Fruit fly (Drosophila melanogaster) whole organism, embryonic: Measurements from ENCODE around the gene CG6511.

Experiments used
- Aef1 ChIP-seq: fragments of 200-800 bp; sonication (Bioruptor generic); IDR thresholded peaks from 3 replicates; pipeline ENCODE4 v1.3.6; 2022; ENCODE audit warnings: missing biosample characterization, missing genetic modification characterization
- Bteb2 ChIP-seq: fragments of 200-800 bp; sonication (Bioruptor generic); optimal IDR thresholded peaks from 2 replicates; lab custom pipeline; 2016; ENCODE audit warnings: missing biosample characterization, missing genetic modification characterization
- CG11723 ChIP-seq: fragments of 200-800 bp; sonication (Bioruptor generic); optimal IDR thresholded peaks from 2 replicates; lab custom pipeline; 2017; ENCODE audit warnings: missing biosample characterization, mild to moderate bottlenecking, missing genetic modification characterization
- CG13287 ChIP-seq: fragments of 200-800 bp; sonication (Bioruptor generic); IDR thresholded peaks from 2 replicates; pipeline ENCODE4 v1.3.6; 2022; ENCODE audit warnings: missing biosample characterization, missing genetic modification characterization; ENCODE audit not compliant: partially characterized antibody
- CG17385 ChIP-seq: fragments of 200-800 bp; sonication (Bioruptor generic); optimal IDR thresholded peaks from 3 replicates; lab custom pipeline; 2018; ENCODE audit warnings: missing biosample characterization, mild to moderate bottlenecking, missing genetic modification characterization
- CG18476 ChIP-seq: fragments of 200-800 bp; sonication (Bioruptor generic); optimal IDR thresholded peaks from 2 replicates; lab custom pipeline; 2016; ENCODE audit warnings: missing biosample characterization, mild to moderate bottlenecking, missing genetic modification characterization
- CG2202 ChIP-seq: fragments of 200-800 bp; sonication (Bioruptor generic); optimal IDR thresholded peaks from 2 replicates; lab custom pipeline; 2018; ENCODE audit warnings: missing biosample characterization, mild to moderate bottlenecking, missing genetic modification characterization
- CG31441 ChIP-seq: fragments of 200-800 bp; sonication (Bioruptor generic); IDR thresholded peaks from 2 replicates; pipeline ENCODE4 v1.3.6; 2022; ENCODE audit warnings: missing biosample characterization, missing genetic modification characterization
- CG3281 ChIP-seq: fragments of 200-800 bp; sonication (Bioruptor generic); optimal IDR thresholded peaks from 3 replicates; lab custom pipeline; 2017; ENCODE audit warnings: missing biosample characterization, mild to moderate bottlenecking, missing genetic modification characterization
- CG33213 ChIP-seq: fragments of 200-800 bp; sonication (Bioruptor generic); optimal IDR thresholded peaks from 3 replicates; lab custom pipeline; 2016; ENCODE audit warnings: missing biosample characterization, missing genetic modification characterization
- CG34422 ChIP-seq: fragments of 200-800 bp; sonication (Bioruptor generic); IDR thresholded peaks from 3 replicates; pipeline ENCODE4 v1.3.6; 2022; ENCODE audit warnings: missing biosample characterization, missing genetic modification characterization
- CG42726 ChIP-seq: fragments of 200-800 bp; sonication (Bioruptor generic); IDR thresholded peaks from 2 replicates; pipeline ENCODE4 v1.3.6; 2022; ENCODE audit warnings: missing biosample characterization, missing genetic modification characterization; ENCODE audit not compliant: partially characterized antibody
- CG4707 ChIP-seq: fragments of 200-800 bp; sonication (Bioruptor generic); optimal IDR thresholded peaks from 2 replicates; lab custom pipeline; 2018; ENCODE audit warnings: missing biosample characterization, mild to moderate bottlenecking, missing genetic modification characterization, moderate library complexity
- CG8388 ChIP-seq: fragments of 200-800 bp; sonication (Bioruptor generic); optimal IDR thresholded peaks from 2 replicates; lab custom pipeline; 2019; ENCODE audit warnings: missing biosample characterization, mild to moderate bottlenecking, missing genetic modification characterization, moderate library complexity
- CG8924 ChIP-seq: fragments of 200-800 bp; optimal IDR thresholded peaks from 3 replicates; lab custom pipeline; 2019; ENCODE audit warnings: missing biosample characterization, mild to moderate bottlenecking, missing genetic modification characterization, moderate library complexity
- CTCF ChIP-seq: fragments of 200-800 bp; sonication (Bioruptor generic); optimal IDR thresholded peaks from 2 replicates; lab custom pipeline; 2017; ENCODE audit warnings: missing biosample characterization, mild to moderate bottlenecking, missing genetic modification characterization, moderate library complexity
- CrebB ChIP-seq: fragments of 200-800 bp; sonication (Bioruptor generic); optimal IDR thresholded peaks from 3 replicates; lab custom pipeline; 2018; ENCODE audit warnings: missing biosample characterization, mild to moderate bottlenecking, missing genetic modification characterization
- D19A ChIP-seq: fragments of 200-800 bp; optimal IDR thresholded peaks from 3 replicates; lab custom pipeline; 2019; ENCODE audit warnings: missing biosample characterization, mild to moderate bottlenecking, missing genetic modification characterization, moderate library complexity
- Deaf1 ChIP-seq: fragments of 200-800 bp; optimal IDR thresholded peaks from 3 replicates; lab custom pipeline; 2019; ENCODE audit warnings: missing biosample characterization, mild to moderate bottlenecking, missing genetic modification characterization, moderate library complexity
- Eip74EF ChIP-seq, 2 experiments: fragments of 200-800 bp in 1 of 2; fragments of >200 bp in 1 of 2; sonication (Bioruptor generic) in 1 of 2; optimal IDR thresholded peaks; 2 replicates each; lab custom pipeline; 2017 to 2019; ENCODE audit warnings: missing biosample characterization in 2 of 2, missing genetic modification characterization in 2 of 2, mild to moderate bottlenecking in 1 of 2, moderate library complexity in 1 of 2
- HLHmδ ChIP-seq: fragments of 200-800 bp; sonication (Bioruptor generic); optimal IDR thresholded peaks from 2 replicates; lab custom pipeline; 2018; ENCODE audit warnings: missing biosample characterization, mild to moderate bottlenecking, missing genetic modification characterization, moderate library complexity
- Hr39 ChIP-seq: fragments of >200 bp; optimal IDR thresholded peaks from 2 replicates; lab custom pipeline; 2017
- Kr ChIP-seq: fragments of 200-800 bp; sonication (Bioruptor generic); optimal IDR thresholded peaks from 2 replicates; lab custom pipeline; 2017; ENCODE audit warnings: missing biosample characterization, mild to moderate bottlenecking, missing genetic modification characterization
- MTF-1 ChIP-seq: fragments of 200-800 bp; sonication (Bioruptor generic); optimal IDR thresholded peaks from 2 replicates; lab custom pipeline; 2018; ENCODE audit warnings: missing biosample characterization, mild to moderate bottlenecking, missing genetic modification characterization, borderline replicate concordance
- PHDP ChIP-seq: fragments of 200-800 bp; sonication (Bioruptor generic); optimal IDR thresholded peaks from 3 replicates; lab custom pipeline; 2018; ENCODE audit warnings: missing biosample characterization, mild to moderate bottlenecking, missing genetic modification characterization, moderate library complexity
- Scr ChIP-seq: fragments of 200-800 bp; sonication (Bioruptor generic); IDR thresholded peaks from 2 replicates; pipeline ENCODE4 v1.3.6; 2022; ENCODE audit warnings: missing biosample characterization, missing genetic modification characterization; ENCODE audit not compliant: partially characterized antibody
- Tbp ChIP-seq: fragments of >200 bp; optimal IDR thresholded peaks from 2 replicates; lab custom pipeline; 2018; ENCODE audit warnings: missing biosample characterization, missing genetic modification characterization
- Trl ChIP-seq, 3 experiments: fragments of >200 bp in 2 of 3; fragments of 200-800 bp in 1 of 3; sonication (Bioruptor generic) in 1 of 3; optimal IDR thresholded peaks; 2 replicates in 1 of 3; 3 replicates in 2 of 3; lab custom pipeline; 2016 to 2017; ENCODE audit warnings: missing biosample characterization in 1 of 3, missing genetic modification characterization in 1 of 3
- Xrp1 ChIP-seq: fragments of 200-800 bp; sonication (Bioruptor generic); IDR thresholded peaks from 2 replicates; pipeline ENCODE4 v1.3.6; 2022; ENCODE audit warnings: missing biosample characterization, missing genetic modification characterization
- ato ChIP-seq: fragments of 200-800 bp; sonication (Bioruptor generic); IDR thresholded peaks from 2 replicates; pipeline ENCODE4 v1.3.6; 2022; ENCODE audit warnings: missing biosample characterization, missing genetic modification characterization; ENCODE audit not compliant: partially characterized antibody
- bbx ChIP-seq: fragments of 200-800 bp; sonication (Bioruptor generic); IDR thresholded peaks from 2 replicates; pipeline ENCODE4 v1.3.6; 2022; ENCODE audit warnings: missing biosample characterization, missing genetic modification characterization; ENCODE audit not compliant: partially characterized antibody
- cg ChIP-seq: fragments of 200-800 bp; sonication (Bioruptor generic); optimal IDR thresholded peaks from 3 replicates; lab custom pipeline; 2019; ENCODE audit warnings: missing biosample characterization, mild to moderate bottlenecking, missing genetic modification characterization, moderate library complexity
- crol ChIP-seq: fragments of 200-800 bp; sonication (Bioruptor generic); IDR thresholded peaks from 2 replicates; pipeline ENCODE4 v1.3.6; 2022; ENCODE audit warnings: missing biosample characterization, missing genetic modification characterization
- eyg ChIP-seq: fragments of 200-800 bp; sonication (Bioruptor generic); optimal IDR thresholded peaks from 3 replicates; lab custom pipeline; 2016; ENCODE audit warnings: missing biosample characterization, missing genetic modification characterization
- fd102C ChIP-seq: fragments of 200-800 bp; sonication (Bioruptor generic); optimal IDR thresholded peaks from 2 replicates; lab custom pipeline; 2018; ENCODE audit warnings: missing biosample characterization, mild to moderate bottlenecking, missing genetic modification characterization, moderate library complexity
- gsb-n ChIP-seq: fragments of 200-800 bp; sonication (Bioruptor generic); optimal IDR thresholded peaks from 3 replicates; lab custom pipeline; 2018; ENCODE audit warnings: missing biosample characterization, mild to moderate bottlenecking, missing genetic modification characterization
- inv ChIP-seq: fragments of 200-800 bp; sonication (Bioruptor generic); IDR thresholded peaks from 2 replicates; pipeline ENCODE4 v1.3.6; 2022; ENCODE audit warnings: missing biosample characterization, missing genetic modification characterization; ENCODE audit not compliant: partially characterized antibody
- kni ChIP-seq: fragments of 200-800 bp; sonication (Bioruptor generic); optimal IDR thresholded peaks from 3 replicates; lab custom pipeline; 2017; ENCODE audit warnings: mild to moderate bottlenecking, missing biosample characterization, missing genetic modification reagents, missing genetic modification characterization
- lab ChIP-seq: fragments of 200-800 bp; sonication (Bioruptor generic); optimal IDR thresholded peaks from 3 replicates; lab custom pipeline; 2017; ENCODE audit warnings: missing biosample characterization, missing genetic modification characterization, mild to moderate bottlenecking, moderate library complexity, missing genetic modification reagents
- psq ChIP-seq: fragments of 200-800 bp; sonication (Bioruptor generic); optimal IDR thresholded peaks from 2 replicates; lab custom pipeline; 2017; ENCODE audit warnings: missing biosample characterization, missing genetic modification characterization
- rib ChIP-seq: fragments of 200-800 bp; sonication (Bioruptor generic); IDR thresholded peaks from 2 replicates; pipeline ENCODE4 v1.3.6; 2022; ENCODE audit warnings: missing biosample characterization, missing genetic modification characterization
- sob ChIP-seq: fragments of 200-800 bp; sonication (Bioruptor generic); IDR thresholded peaks from 2 replicates; pipeline ENCODE4 v1.3.6; 2022; ENCODE audit warnings: missing biosample characterization, missing genetic modification characterization
- sqz ChIP-seq: fragments of 200-800 bp; sonication (Bioruptor generic); optimal IDR thresholded peaks from 3 replicates; lab custom pipeline; 2018; ENCODE audit warnings: missing biosample characterization, mild to moderate bottlenecking, missing genetic modification characterization
- sr ChIP-seq: fragments of 200-800 bp; sonication (Bioruptor generic); IDR thresholded peaks from 3 replicates; pipeline ENCODE4 v1.3.6; 2022; ENCODE audit warnings: missing biosample characterization, missing genetic modification characterization
- ssp ChIP-seq: fragments of 200-800 bp; sonication (Bioruptor generic); IDR thresholded peaks from 2 replicates; pipeline ENCODE4 v1.3.6; 2022; ENCODE audit warnings: missing biosample characterization, missing genetic modification characterization
- sug ChIP-seq: fragments of 200-800 bp; optimal IDR thresholded peaks from 2 replicates; lab custom pipeline; 2019; ENCODE audit warnings: missing biosample characterization, mild to moderate bottlenecking, missing genetic modification characterization, moderate library complexity
- tin ChIP-seq: fragments of 200-800 bp; sonication (Bioruptor generic); optimal IDR thresholded peaks from 3 replicates; lab custom pipeline; 2016; ENCODE audit warnings: missing biosample characterization, missing genetic modification characterization
- zen2 ChIP-seq: fragments of 200-800 bp; sonication (Bioruptor generic); IDR thresholded peaks from 3 replicates; pipeline ENCODE4 v1.3.6; 2022; ENCODE audit warnings: missing biosample characterization, missing genetic modification characterization; ENCODE audit not compliant: partially characterized antibody

CG6511 gene

dm6 chr3L:8675545-8676084 lies 45.5 kb upstream of the CG6511 start, which contains the start of gene hry (continued):
- TF ChIP-seq MTF-1 (GFP tag; lab: Kevin White, UChicago) (peak; percentile 33), sr (GFP tag; lab: Robert Waterston, UW) (peak; percentile 35; the same call in 1 of the 3 replicates), CG34422 (GFP tag; lab: Robert Waterston, UW) (peak; percentile 55; the same call in 2 of the 3 replicates), Trl (optimal IDR thresholded peaks at IDR 0.05; lab: Kevin White, UChicago) (peak in 1 of 2 experiments; percentile 40), Trl (GFP tag; optimal IDR thresholded peaks at IDR 0.05; lab: Kevin White, UChicago) (no peak), Deaf1 (tag; lab: Kevin White, UChicago) (peak; percentile 100), CG31441 (GFP tag; lab: Robert Waterston, UW) (no peak; the same call in 1 of the 2 replicates), CG2202 (tag; lab: Kevin White, UChicago) (peak; percentile 56), CG8388 (GFP tag; lab: Kevin White, UChicago) (no peak), CrebB (tag; lab: Kevin White, UChicago) (peak; percentile 19), Hr39 (lab: Kevin White, UChicago) (no peak), CG4707 (GFP tag; lab: Kevin White, UChicago) (peak; percentile 10), ssp (GFP tag; lab: Robert Waterston, UW) (no peak), Bteb2 (GFP tag; lab: Kevin White, UChicago) (no peak), CG3281 (GFP tag; lab: Kevin White, UChicago) (peak; percentile 54), crol (peak; percentile 67), eyg (GFP tag; lab: Kevin White, UChicago) (no peak), Tbp (GFP tag; lab: Kevin White, UChicago) (no peak), zen2 (GFP tag; lab: Robert Waterston, UW) (0 out of 3 replicates have a peak, but pooled peaks have one; percentile 21), fd102C (GFP tag; lab: Kevin White, UChicago) (peak; percentile 66), PHDP (tag; lab: Kevin White, UChicago) (peak; percentile 23), D19A (tag; lab: Kevin White, UChicago) (peak; percentile 57), gsb-n (tag; lab: Kevin White, UChicago) (peak; percentile 50), Kr (no peak), Xrp1 (GFP tag; lab: Robert Waterston, UW) (peak; percentile 39; the same call in 1 of the 2 replicates), sug (peak; percentile 98), kni (GFP tag; lab: Kevin White, UChicago) (peak; percentile 93), CG42726 (GFP tag; lab: Robert Waterston, UW) (peak; percentile 67; the same call in 1 of the 2 replicates), CG11723 (GFP tag; lab: Kevin White, UChicago) (peak; percentile 51), HLHmδ (GFP tag; lab: Kevin White, UChicago) (peak; percentile 93), CG8924 (tag; lab: Kevin White, UChicago) (peak; percentile 44), CTCF (no peak), Eip74EF (GFP tag; optimal IDR thresholded peaks at IDR 0.05; lab: Kevin White, UChicago) (peak in 1 of 2 experiments; percentile 44), tin (GFP tag; lab: Kevin White, UChicago) (no peak), cg (peak; percentile 96), ato (GFP tag; lab: Robert Waterston, UW) (peak; percentile 21; the same call in 1 of the 2 replicates), CG18476 (GFP tag; lab: Kevin White, UChicago) (peak; percentile 15), inv (GFP tag; lab: Robert Waterston, UW) (no peak), Aef1 (GFP tag; lab: Robert Waterston, UW) (no peak), CG33213 (GFP tag; lab: Kevin White, UChicago) (no peak), bbx (GFP tag; lab: Robert Waterston, UW) (peak; percentile 64), lab (GFP tag; lab: Kevin White, UChicago) (peak; percentile 82), rib (GFP tag; lab: Robert Waterston, UW) (peak; percentile 64; the same call in 1 of the 2 replicates), Scr (GFP tag; lab: Robert Waterston, UW) (peak; percentile 47; the same call in 1 of the 2 replicates), CG13287 (GFP tag; lab: Robert Waterston, UW) (peak; percentile 62; the same call in 1 of the 2 replicates), psq (GFP tag; lab: Kevin White, UChicago) (no peak), CG17385 (GFP tag; lab: Kevin White, UChicago) (peak; percentile 49), sob (GFP tag; lab: Robert Waterston, UW) (peak; percentile 48; the same call in 1 of the 2 replicates), sqz (GFP tag; lab: Kevin White, UChicago) (peak; percentile 37)
